Worm (Caenorhabditis elegans): ENCODE data around the gene skpo-3.

DNA sequence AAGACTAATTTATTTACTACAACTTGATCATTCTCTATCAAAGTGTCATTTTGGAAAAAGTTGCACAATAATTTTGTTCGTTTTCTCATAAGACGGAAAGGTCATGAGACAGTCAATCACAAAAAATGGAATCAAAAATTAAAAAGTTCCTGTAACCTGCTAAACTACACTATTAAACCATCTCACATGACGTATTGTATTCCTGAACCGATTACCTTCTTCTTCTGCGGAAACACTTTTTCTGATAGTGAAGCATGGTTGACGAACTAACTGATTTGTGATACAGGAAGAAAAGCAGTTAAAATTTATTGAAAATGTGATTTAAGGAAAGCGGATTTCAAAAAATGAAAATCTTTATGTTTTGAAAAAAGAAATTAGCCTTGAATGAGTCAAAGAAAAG is 24.1 kb downstream of the skpo-3 start:
- TF ChIP-seq ceh-27 (GFP tag; optimal IDR thresholded peaks at IDR 0.05) = no peak
- TF ChIP-seq akir-1 (GFP tag; optimal IDR thresholded peaks at IDR 0.05) = no peak
- TF ChIP-seq ama-1 (optimal IDR thresholded peaks at IDR 0.05) = no peak
- TF ChIP-seq ama-1 (GFP tag; optimal IDR thresholded peaks at IDR 0.05) = no peak
- TF ChIP-seq unc-130 (GFP tag; optimal IDR thresholded peaks at IDR 0.05) = no peak
- no peak for TF ChIP-seq rec-8 (tag; optimal IDR thresholded peaks at IDR 0.05)
- no peak for TF ChIP-seq unc-62 (GFP tag; optimal IDR thresholded peaks at IDR 0.05)

All from whole organism, young adult.